Worm (Caenorhabditis elegans) whole organism, late embryonic: ENCODE data around the gene taf-10.
A peak's percentile ranks its signal among the peaks of the same experiment; 100 is the strongest.

ENCODE experiments used
- che-1 ChIP-seq: sonication (generic microtip); optimal IDR thresholded peaks from 2 replicates; lab custom pipeline; 2016; ENCODE audit warnings: mild to moderate bottlenecking, missing genetic modification characterization, missing compliant biosample characterization
- dmd-4 ChIP-seq: sonication (generic microtip); optimal IDR thresholded peaks from 2 replicates; lab custom pipeline; 2016; ENCODE audit warnings: borderline replicate concordance, missing genetic modification characterization, missing compliant biosample characterization
- hlh-8 ChIP-seq: sonication (generic microtip); optimal IDR thresholded peaks from 2 replicates; lab custom pipeline; 2016; ENCODE audit warnings: missing genotype, missing genetic modification characterization, missing compliant biosample characterization
- odd-2 ChIP-seq: sonication (generic microtip); optimal IDR thresholded peaks from 2 replicates; lab custom pipeline; 2017; ENCODE audit warnings: antibody characterized with exemption, mild to moderate bottlenecking, missing genetic modification characterization, missing compliant biosample characterization
- pha-4 ChIP-seq: fragments of 150-350 bp; optimal IDR thresholded peaks from 2 replicates; lab custom pipeline; 2018; ENCODE audit warnings: missing biosample characterization, missing genetic modification reagents, missing genetic modification characterization
- pros-1 ChIP-seq: fragments of 150-350 bp; optimal IDR thresholded peaks from 2 replicates; lab custom pipeline; 2014; ENCODE audit warnings: missing biosample characterization, missing genetic modification reagents, missing genetic modification characterization
- tbx-2 ChIP-seq: sonication (generic microtip); optimal IDR thresholded peaks from 2 replicates; lab custom pipeline; 2016; ENCODE audit warnings: missing genetic modification characterization, missing compliant biosample characterization
- unc-55 ChIP-seq: sonication (generic microtip); optimal IDR thresholded peaks from 2 replicates; lab custom pipeline; 2017; ENCODE audit warnings: missing biosample characterization, missing genetic modification reagents, missing genetic modification characterization

- TF ChIP-seq pha-4 (tag; lab: Kevin White, UChicago) (no peak), che-1 (tag; lab: Kevin White, UChicago) (no peak), dmd-4 (tag; lab: Kevin White, UChicago) (peak; percentile 25), unc-55 (no peak), tbx-2 (no peak), odd-2 (no peak), hlh-8 (tag; lab: Kevin White, UChicago) (no peak), pros-1 (no peak)
Observed at ce11 chrV:4647857-4648256, 39.0 kb upstream of the taf-10 start, which contains the start of gene F41F3.3.
